5 fruit fly cellular contexts compared by ENCODE assay signal in the genomic region with DNA sequence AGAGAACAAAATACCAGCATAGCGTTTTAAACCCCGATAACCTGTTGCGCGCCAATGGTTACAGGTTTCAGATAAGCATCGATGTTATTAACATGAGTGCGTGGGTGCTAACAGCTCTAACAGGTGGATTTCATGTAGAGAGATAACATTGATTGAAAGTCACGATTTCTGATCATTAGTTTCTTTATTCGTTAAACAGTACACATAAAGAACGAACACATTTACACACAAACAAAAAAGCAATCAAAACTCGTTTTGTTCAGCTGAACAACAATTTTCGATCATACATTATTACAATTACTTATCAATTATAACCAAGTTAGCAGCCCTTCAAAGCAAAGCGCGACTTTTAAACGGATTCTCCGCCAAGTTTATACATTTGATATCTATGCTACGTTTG.
TF ChIP-seq lines count a peak whose summit lies in the region.

No protein-coding gene starts in this region.

- no peak for TF ChIP-seq CTCF in whole organism, embryonic (GFP tag; optimal IDR thresholded peaks at IDR 0.05; lab: Kevin White, UChicago)

TF ChIP-seq in whole organism, adult, 20 proteins besides CTCF, POLR2A, EP300 and RAD21:
- TF ChIP-seq CG33017 (tag; optimal IDR thresholded peaks at IDR 0.05; lab: Kevin White, UChicago) (peak; percentile 35), tj (GFP tag; optimal IDR thresholded peaks at IDR 0.05; lab: Kevin White, UChicago) (no peak), Clk (GFP tag; optimal IDR thresholded peaks at IDR 0.05; lab: Kevin White, UChicago) (no peak), bab1 (GFP tag; optimal IDR thresholded peaks at IDR 0.05; lab: Kevin White, UChicago) (peak; percentile 23), cic (GFP tag; optimal IDR thresholded peaks at IDR 0.05; lab: Kevin White, UChicago) (no peak), pad (GFP tag; optimal IDR thresholded peaks at IDR 0.05; lab: Kevin White, UChicago) (no peak), CG5204 (GFP tag; optimal IDR thresholded peaks at IDR 0.05; lab: Kevin White, UChicago) (no peak), toe (GFP tag; optimal IDR thresholded peaks at IDR 0.05; lab: Kevin White, UChicago) (no peak), Hr96 (GFP tag; optimal IDR thresholded peaks at IDR 0.05; lab: Kevin White, UChicago) (no peak), CG7045 (GFP tag; optimal IDR thresholded peaks at IDR 0.05; lab: Kevin White, UChicago) (no peak), Crg-1 (GFP tag; optimal IDR thresholded peaks at IDR 0.05; lab: Kevin White, UChicago) (no peak), CG12768 (GFP tag; optimal IDR thresholded peaks at IDR 0.05; lab: Kevin White, UChicago) (no peak), kay (GFP tag; lab: Kevin White, UChicago; ENCODE audit: borderline replicate concordance) (no peak), cnc (optimal IDR thresholded peaks at IDR 0.05; lab: Kevin White, UChicago) (no peak), CG11617 (GFP tag; optimal IDR thresholded peaks at IDR 0.05; lab: Kevin White, UChicago) (no peak), CG14711 (tag; optimal IDR thresholded peaks at IDR 0.05; lab: Kevin White, UChicago) (peak; percentile 37), CG7101 (tag; optimal IDR thresholded peaks at IDR 0.05; lab: Kevin White, UChicago) (peak; percentile 29)
TF ChIP-seq in whole organism, adult: peak in this region for 4.

TF ChIP-seq in whole organism, embryonic, 481 proteins besides CTCF, POLR2A, EP300 and RAD21 (continues in another document):
- no peak; the same call in 1 of the 2 replicates for TF ChIP-seq CG31441 (GFP tag; IDR thresholded peaks at IDR 0.05; lab: Robert Waterston, UW)
- TF ChIP-seq HLH4C (GFP tag; IDR thresholded peaks at IDR 0.05; lab: Robert Waterston, UW; ENCODE audit: partially characterized antibody) = no peak
- no peak for TF ChIP-seq ham (GFP tag; IDR thresholded peaks at IDR 0.05; lab: Robert Waterston, UW)
- no peak for TF ChIP-seq chinmo (GFP tag; IDR thresholded peaks at IDR 0.05; lab: Robert Waterston, UW; ENCODE audit: partially characterized antibody)
- TF ChIP-seq CG14965 (GFP tag; optimal IDR thresholded peaks at IDR 0.05; lab: Kevin White, UChicago; ENCODE audit: borderline replicate concordance) = no peak
- TF ChIP-seq lola (GFP tag; optimal IDR thresholded peaks at IDR 0.05; lab: Kevin White, UChicago) = no peak
- no peak for TF ChIP-seq CG1233 (GFP tag; optimal IDR thresholded peaks at IDR 0.05; lab: Kevin White, UChicago)
- no peak for TF ChIP-seq CG4707 (GFP tag; optimal IDR thresholded peaks at IDR 0.05; lab: Kevin White, UChicago)
- TF ChIP-seq BEAF-32 (GFP tag; optimal IDR thresholded peaks at IDR 0.05; lab: Kevin White, UChicago) = peak; percentile 30
- 0 out of 2 replicates have a peak, but pooled peaks have one; percentile 26 for TF ChIP-seq unc-4 (GFP tag; IDR thresholded peaks at IDR 0.05; lab: Robert Waterston, UW; ENCODE audit: partially characterized antibody)
- no peak for TF ChIP-seq Hr3 (GFP tag; optimal IDR thresholded peaks at IDR 0.05; lab: Kevin White, UChicago)
- no peak for TF ChIP-seq bigmax (GFP tag; optimal IDR thresholded peaks at IDR 0.05; lab: Kevin White, UChicago)
- no peak for TF ChIP-seq CG4282 (GFP tag; optimal IDR thresholded peaks at IDR 0.05; lab: Kevin White, UChicago)
- no peak for TF ChIP-seq CG30431 (GFP tag; optimal IDR thresholded peaks at IDR 0.05; lab: Kevin White, UChicago)
- TF ChIP-seq pzg (GFP tag; optimal IDR thresholded peaks at IDR 0.05; lab: Kevin White, UChicago) = peak; percentile 66
- TF ChIP-seq CG3726 (GFP tag; IDR thresholded peaks at IDR 0.05; lab: Robert Waterston, UW) = no peak

TF ChIP-seq in whole organism, prepupa, 60 proteins besides CTCF, POLR2A, EP300 and RAD21 (continues in another document):
- TF ChIP-seq topi (GFP tag; optimal IDR thresholded peaks at IDR 0.05; lab: Kevin White, UChicago) (peak; percentile 36), Ets21C (GFP tag; optimal IDR thresholded peaks at IDR 0.05; lab: Kevin White, UChicago) (no peak), Sox14 (GFP tag; optimal IDR thresholded peaks at IDR 0.05; lab: Kevin White, UChicago) (no peak), Smox (GFP tag; optimal IDR thresholded peaks at IDR 0.05; lab: Kevin White, UChicago) (no peak), Hr39 (GFP tag; optimal IDR thresholded peaks at IDR 0.05; lab: Kevin White, UChicago) (peak; percentile 43), esn (GFP tag; optimal IDR thresholded peaks at IDR 0.05; lab: Kevin White, UChicago) (peak; percentile 60), salr (GFP tag; optimal IDR thresholded peaks at IDR 0.05; lab: Kevin White, UChicago) (no peak), CG34406 (GFP tag; optimal IDR thresholded peaks at IDR 0.05; lab: Kevin White, UChicago) (no peak), Eip78C (GFP tag; lab: Kevin White, UChicago) (peak; percentile 86), CG31627 (GFP tag; optimal IDR thresholded peaks at IDR 0.05; lab: Kevin White, UChicago) (peak; percentile 17), CG6854 (GFP tag; optimal IDR thresholded peaks at IDR 0.05; lab: Kevin White, UChicago) (no peak), CG15336 (GFP tag; IDR thresholded peaks at IDR 0.05; lab: Robert Waterston, UW) (peak; percentile 27; the same call in 1 of the 2 replicates), CG10631 (GFP tag; optimal IDR thresholded peaks at IDR 0.05; lab: Kevin White, UChicago) (no peak), dac (GFP tag; optimal IDR thresholded peaks at IDR 0.05; lab: Kevin White, UChicago) (no peak), CG4318 (GFP tag; optimal IDR thresholded peaks at IDR 0.05; lab: Kevin White, UChicago) (no peak), CG32006 (GFP tag; optimal IDR thresholded peaks at IDR 0.05; lab: Kevin White, UChicago) (no peak), dsx (GFP tag; optimal IDR thresholded peaks at IDR 0.05; lab: Kevin White, UChicago; ENCODE audit: poor library complexity, severe bottlenecking) (no peak), CG11294 (GFP tag; IDR thresholded peaks at IDR 0.05; lab: Robert Waterston, UW) (no peak), Met (GFP tag; optimal IDR thresholded peaks at IDR 0.05; lab: Kevin White, UChicago) (no peak)

TF ChIP-seq in whole organism, pupa, 21 proteins besides CTCF, POLR2A, EP300 and RAD21:
- TF ChIP-seq CG17806 (tag; optimal IDR thresholded peaks at IDR 0.05; lab: Kevin White, UChicago) = peak; percentile 18
- TF ChIP-seq CG12605 (GFP tag; IDR thresholded peaks at IDR 0.05; lab: Robert Waterston, UW) = peak; percentile 67
- no peak for TF ChIP-seq fd96Ca (GFP tag; IDR thresholded peaks at IDR 0.05; lab: Robert Waterston, UW)
- no peak for TF ChIP-seq CG15710 (tag; optimal IDR thresholded peaks at IDR 0.05; lab: Kevin White, UChicago)
- peak; percentile 32; the same call in 1 of the 2 replicates for TF ChIP-seq Ets98B (GFP tag; IDR thresholded peaks at IDR 0.05; lab: Robert Waterston, UW)

TF ChIP-seq in whole organism, wandering third instar larva, 38 proteins besides CTCF, POLR2A, EP300 and RAD21:
- TF ChIP-seq sage (GFP tag; optimal IDR thresholded peaks at IDR 0.05; lab: Kevin White, UChicago) = peak; percentile 41
- peak; percentile 30 for TF ChIP-seq fru (GFP tag; optimal IDR thresholded peaks at IDR 0.05; lab: Kevin White, UChicago)
- TF ChIP-seq CG32264 (GFP tag; optimal IDR thresholded peaks at IDR 0.05; lab: Kevin White, UChicago) = peak; percentile 40
- TF ChIP-seq foxo (GFP tag; optimal IDR thresholded peaks at IDR 0.05; lab: Kevin White, UChicago) = peak in 1 of 2 experiments; percentile 6
- no peak for TF ChIP-seq dl (GFP tag; optimal IDR thresholded peaks at IDR 0.05; lab: Kevin White, UChicago; ENCODE audit: insufficient read depth in 1 of 2, partially characterized antibody in 2 of 2)
- TF ChIP-seq lola (GFP tag; optimal IDR thresholded peaks at IDR 0.05; lab: Kevin White, UChicago) = no peak
- no peak for TF ChIP-seq Sp1 (GFP tag; optimal IDR thresholded peaks at IDR 0.05; lab: Kevin White, UChicago)
- TF ChIP-seq dsf (GFP tag; optimal IDR thresholded peaks at IDR 0.05; lab: Kevin White, UChicago; ENCODE audit: borderline replicate concordance) = peak; percentile 6
- peak; percentile 27 for TF ChIP-seq HLH106 (tag; optimal IDR thresholded peaks at IDR 0.05; lab: Kevin White, UChicago)
- TF ChIP-seq usp (GFP tag; optimal IDR thresholded peaks at IDR 0.05; lab: Kevin White, UChicago) = no peak
- peak; percentile 23 for TF ChIP-seq CG9705 (GFP tag; optimal IDR thresholded peaks at IDR 0.05; lab: Kevin White, UChicago)
- TF ChIP-seq h (GFP tag; optimal IDR thresholded peaks at IDR 0.05; lab: Kevin White, UChicago) = no peak
- TF ChIP-seq OdsH (GFP tag; optimal IDR thresholded peaks at IDR 0.05; lab: Kevin White, UChicago) = peak; percentile 32
- TF ChIP-seq Hr83 (GFP tag; optimal IDR thresholded peaks at IDR 0.05; lab: Kevin White, UChicago; ENCODE audit: poor library complexity, severe bottlenecking) = peak; percentile 31
- TF ChIP-seq ey (GFP tag; optimal IDR thresholded peaks at IDR 0.05; lab: Kevin White, UChicago) = peak; percentile 42
- TF ChIP-seq Vsx2 (GFP tag; optimal IDR thresholded peaks at IDR 0.05; lab: Kevin White, UChicago; ENCODE audit: partially characterized antibody) = no peak
- peak; percentile 6 for TF ChIP-seq sv (GFP tag; optimal IDR thresholded peaks at IDR 0.05; lab: Kevin White, UChicago)
TF ChIP-seq in whole organism, wandering third instar larva: peak in this region for 11.
